Worm (Caenorhabditis elegans) whole organism, young adult: Measurements from ENCODE around the gene bus-18.

Experiments
- B0019.2 ChIP-seq: fragments of 200-800 bp; sonication (Bioruptor generic); conservative IDR thresholded peaks from 2 replicates; pipeline ENCODE4 v1.3.6; 2022; ENCODE audit warnings: missing genetic modification reagents, missing genetic modification characterization, missing compliant biosample characterization
- B0336.3 ChIP-seq: fragments of 200-800 bp; sonication (Bioruptor generic); IDR thresholded peaks from 2 replicates; pipeline ENCODE4 v1.3.6; 2022; ENCODE audit warnings: missing genetic modification characterization, missing compliant biosample characterization
- F10E7.11 ChIP-seq: sonication (generic microtip); optimal IDR thresholded peaks from 2 replicates; lab custom pipeline; 2017; ENCODE audit warnings: mild to moderate bottlenecking, missing genetic modification characterization, moderate library complexity, missing compliant biosample characterization
- F22D6.2 ChIP-seq: sonication (generic microtip); optimal IDR thresholded peaks from 2 replicates; lab custom pipeline; 2016; ENCODE audit warnings: mild to moderate bottlenecking, missing genetic modification characterization, missing compliant biosample characterization
- F49E8.2 ChIP-seq: sonication (generic microtip); optimal IDR thresholded peaks from 3 replicates; lab custom pipeline; 2017; ENCODE audit warnings: missing genetic modification characterization, mild to moderate bottlenecking, missing compliant biosample characterization, antibody characterized with exemption, moderate library complexity; ENCODE audit not compliant: insufficient read depth
- F55B11.4 ChIP-seq: sonication (generic microtip); optimal IDR thresholded peaks from 2 replicates; lab custom pipeline; 2016; ENCODE audit warnings: missing compliant biosample characterization, missing genetic modification characterization, borderline replicate concordance; ENCODE audit not compliant: insufficient read depth
- T07F8.4 ChIP-seq: sonication (generic microtip); optimal IDR thresholded peaks from 2 replicates; lab custom pipeline; 2016; ENCODE audit warnings: mild to moderate bottlenecking, missing genetic modification characterization, moderate library complexity, missing compliant biosample characterization
- Y53F4B.3 ChIP-seq: fragments of 200-800 bp; sonication (Bioruptor generic); IDR thresholded peaks from 2 replicates; pipeline ENCODE4 v1.3.6; 2022; ENCODE audit warnings: missing genetic modification reagents, missing genetic modification characterization, missing compliant biosample characterization
- attf-5 ChIP-seq: fragments of 200-800 bp; sonication (Bioruptor generic); optimal IDR thresholded peaks from 2 replicates; lab custom pipeline; 2018; ENCODE audit warnings: mild to moderate bottlenecking, missing genetic modification characterization, missing compliant biosample characterization
- attf-6 ChIP-seq: fragments of 200-800 bp; sonication (Bioruptor generic); IDR thresholded peaks from 2 replicates; pipeline ENCODE4 v1.3.6; 2022; ENCODE audit warnings: missing genetic modification reagents, missing genetic modification characterization, missing compliant biosample characterization
- cebp-1 ChIP-seq, 2 experiments: fragments of 200-800 bp in 1 of 2; sonication (Bioruptor generic) in 1 of 2; sonication (generic microtip) in 1 of 2; IDR thresholded peaks in 1 of 2; optimal IDR thresholded peaks in 1 of 2; 2 replicates each; pipeline versions ENCODE4 v1.3.6 to Lab custom; 2017 to 2022; ENCODE audit warnings: missing compliant biosample characterization in 2 of 2, missing genetic modification characterization in 2 of 2, mild to moderate bottlenecking in 1 of 2, missing genetic modification reagents in 1 of 2, moderate library complexity in 1 of 2
- ceh-27 ChIP-seq: fragments of 200-800 bp; sonication (Bioruptor generic); optimal IDR thresholded peaks from 2 replicates; lab custom pipeline; 2018; ENCODE audit warnings: mild to moderate bottlenecking, missing genetic modification characterization, moderate library complexity, missing compliant biosample characterization
- ceh-91 ChIP-seq: fragments of 200-800 bp; sonication (Bioruptor generic); IDR thresholded peaks from 2 replicates; pipeline ENCODE4 v1.3.6; 2022; ENCODE audit warnings: missing genetic modification reagents, missing genetic modification characterization, missing compliant biosample characterization
- die-1 ChIP-seq: sonication (generic microtip); optimal IDR thresholded peaks from 2 replicates; lab custom pipeline; 2016; ENCODE audit warnings: missing genotype, mild to moderate bottlenecking, missing genetic modification characterization, missing compliant biosample characterization
- dpff-1 ChIP-seq: sonication (generic microtip); optimal IDR thresholded peaks from 2 replicates; lab custom pipeline; 2017; ENCODE audit warnings: mild to moderate bottlenecking, missing genetic modification characterization, missing compliant biosample characterization
- egl-44 ChIP-seq: fragments of 200-800 bp; sonication (Bioruptor generic); IDR thresholded peaks from 2 replicates; pipeline ENCODE4 v1.3.6; 2022; ENCODE audit warnings: missing genetic modification reagents, missing genetic modification characterization, missing compliant biosample characterization
- ekl-4 ChIP-seq: fragments of 200-800 bp; sonication (Bioruptor generic); IDR thresholded peaks from 2 replicates; pipeline ENCODE4 v1.3.6; 2022; ENCODE audit warnings: missing genetic modification reagents, missing genetic modification characterization, missing compliant biosample characterization
- gei-17 ChIP-seq: fragments of 200-800 bp; sonication (Bioruptor generic); optimal IDR thresholded peaks from 2 replicates; lab custom pipeline; 2018; ENCODE audit warnings: mild to moderate bottlenecking, missing genetic modification characterization, missing compliant biosample characterization
- hlh-26 ChIP-seq: fragments of 200-800 bp; sonication (Bioruptor generic); conservative IDR thresholded peaks from 2 replicates; pipeline ENCODE4 v1.3.6; 2022; ENCODE audit warnings: missing genetic modification reagents, missing genetic modification characterization, missing compliant biosample characterization
- hmg-1.2 ChIP-seq: fragments of 200-800 bp; sonication (Bioruptor generic); IDR thresholded peaks from 2 replicates; pipeline ENCODE4 v1.3.6; 2022; ENCODE audit warnings: missing genetic modification reagents, missing genetic modification characterization, missing compliant biosample characterization
- lin-35 ChIP-seq, 3 experiments: fragments of 150-350 bp in 2 of 3; sonication (generic microtip) in 1 of 3; optimal IDR thresholded peaks; 2 replicates each; lab custom pipeline; 2014 to 2018; ENCODE audit warnings: missing biosample characterization in 3 of 3, missing genetic modification characterization in 3 of 3, missing genetic modification reagents in 3 of 3
- lin-40 ChIP-seq: sonication (generic microtip); optimal IDR thresholded peaks from 2 replicates; lab custom pipeline; 2016; ENCODE audit warnings: missing genetic modification characterization, mild to moderate bottlenecking, missing compliant biosample characterization, missing genotype, missing genetic modification reagents
- lin-54 ChIP-seq: fragments of 200-800 bp; sonication (Bioruptor generic); optimal IDR thresholded peaks from 2 replicates; lab custom pipeline; 2018; ENCODE audit warnings: mild to moderate bottlenecking, missing genetic modification characterization, missing compliant biosample characterization
- lir-1 ChIP-seq: fragments of 200-800 bp; sonication (Bioruptor generic); conservative IDR thresholded peaks from 2 replicates; pipeline ENCODE4 v1.3.6; 2022; ENCODE audit warnings: missing genetic modification reagents, missing genetic modification characterization, missing compliant biosample characterization
- lsl-1 ChIP-seq: fragments of 200-800 bp; sonication (Bioruptor generic); optimal IDR thresholded peaks from 2 replicates; lab custom pipeline; 2018; ENCODE audit warnings: mild to moderate bottlenecking, missing genetic modification characterization, moderate library complexity, missing compliant biosample characterization
- lsy-27 ChIP-seq: sonication (generic microtip); optimal IDR thresholded peaks from 2 replicates; lab custom pipeline; 2017; ENCODE audit warnings: missing genetic modification characterization, mild to moderate bottlenecking, missing compliant biosample characterization, antibody characterized with exemption, missing genotype, borderline replicate concordance; ENCODE audit not compliant: insufficient read depth
- madf-6 ChIP-seq: fragments of 200-800 bp; sonication (Bioruptor generic); IDR thresholded peaks from 2 replicates; pipeline ENCODE4 v1.3.6; 2022; ENCODE audit warnings: missing genetic modification reagents, missing genetic modification characterization, missing compliant biosample characterization
- nhr-179 ChIP-seq: sonication (generic microtip); optimal IDR thresholded peaks from 2 replicates; lab custom pipeline; 2016; ENCODE audit warnings: mild to moderate bottlenecking, missing genetic modification characterization, missing compliant biosample characterization
- nhr-27 ChIP-seq: fragments of 200-800 bp; sonication (Bioruptor generic); optimal IDR thresholded peaks from 2 replicates; lab custom pipeline; 2018; ENCODE audit warnings: mild to moderate bottlenecking, missing genetic modification characterization, moderate library complexity, missing compliant biosample characterization
- pbrm-1 ChIP-seq: fragments of 200-800 bp; sonication (Bioruptor generic); IDR thresholded peaks from 2 replicates; pipeline ENCODE4 v1.3.6; 2022; ENCODE audit warnings: missing genetic modification reagents, missing genetic modification characterization, missing compliant biosample characterization
- rcor-1 ChIP-seq: fragments of 200-800 bp; sonication (Bioruptor generic); IDR thresholded peaks from 2 replicates; pipeline ENCODE4 v1.3.6; 2022; ENCODE audit warnings: missing genetic modification reagents, missing genetic modification characterization, missing compliant biosample characterization
- rpc-1 ChIP-seq, 2 experiments: fragments of 150-350 bp in 1 of 2; sonication (generic microtip) in 1 of 2; optimal IDR thresholded peaks; 2 replicates each; lab custom pipeline; 2014 to 2018; ENCODE audit warnings: missing biosample characterization in 1 of 2, missing genetic modification characterization in 1 of 2, missing genetic modification reagents in 1 of 2, missing genotype in 1 of 2
- snpc-3.4 ChIP-seq: sonication (generic microtip); optimal IDR thresholded peaks from 2 replicates; lab custom pipeline; 2017; ENCODE audit warnings: missing genetic modification characterization, mild to moderate bottlenecking, missing compliant biosample characterization, antibody characterized with exemption, moderate library complexity, missing genotype, missing genetic modification reagents
- snpc-4 ChIP-seq, 5 experiments: fragments of 150-350 bp in 1 of 5; sonication (generic microtip) in 4 of 5; optimal IDR thresholded peaks; 2 replicates each; lab custom pipeline; 2014 to 2018; ENCODE audit warnings: missing genetic modification characterization in 5 of 5, missing biosample characterization in 3 of 5, antibody characterized with exemption in 2 of 5, mild to moderate bottlenecking in 2 of 5, missing compliant biosample characterization in 2 of 5, missing genotype in 2 of 5, moderate library complexity in 2 of 5, missing genetic modification reagents in 1 of 5
- sptf-2 ChIP-seq: fragments of 200-800 bp; sonication (Bioruptor generic); optimal IDR thresholded peaks from 2 replicates; lab custom pipeline; 2018; ENCODE audit warnings: mild to moderate bottlenecking, missing genetic modification characterization, missing compliant biosample characterization
- tlf-1 ChIP-seq: fragments of 200-800 bp; sonication (Bioruptor generic); optimal IDR thresholded peaks from 2 replicates; lab custom pipeline; 2018; ENCODE audit warnings: mild to moderate bottlenecking, missing genetic modification characterization, missing compliant biosample characterization
- ztf-18 ChIP-seq: sonication (generic microtip); optimal IDR thresholded peaks from 2 replicates; lab custom pipeline; 2016; ENCODE audit warnings: missing genotype, mild to moderate bottlenecking, missing genetic modification characterization, missing compliant biosample characterization
- ztf-26 ChIP-seq: sonication (generic microtip); optimal IDR thresholded peaks from 2 replicates; lab custom pipeline; 2017; ENCODE audit warnings: missing genetic modification characterization, missing compliant biosample characterization
- ztf-28 ChIP-seq: fragments of 200-800 bp; sonication (Bioruptor generic); IDR thresholded peaks from 2 replicates; pipeline ENCODE4 v1.3.6; 2022; ENCODE audit warnings: missing genetic modification reagents, missing genetic modification characterization, missing compliant biosample characterization
- ztf-3 ChIP-seq: fragments of 200-800 bp; sonication (Bioruptor generic); optimal IDR thresholded peaks from 2 replicates; lab custom pipeline; 2018; ENCODE audit warnings: mild to moderate bottlenecking, missing genetic modification characterization, missing compliant biosample characterization

bus-18 gene

DNA sequence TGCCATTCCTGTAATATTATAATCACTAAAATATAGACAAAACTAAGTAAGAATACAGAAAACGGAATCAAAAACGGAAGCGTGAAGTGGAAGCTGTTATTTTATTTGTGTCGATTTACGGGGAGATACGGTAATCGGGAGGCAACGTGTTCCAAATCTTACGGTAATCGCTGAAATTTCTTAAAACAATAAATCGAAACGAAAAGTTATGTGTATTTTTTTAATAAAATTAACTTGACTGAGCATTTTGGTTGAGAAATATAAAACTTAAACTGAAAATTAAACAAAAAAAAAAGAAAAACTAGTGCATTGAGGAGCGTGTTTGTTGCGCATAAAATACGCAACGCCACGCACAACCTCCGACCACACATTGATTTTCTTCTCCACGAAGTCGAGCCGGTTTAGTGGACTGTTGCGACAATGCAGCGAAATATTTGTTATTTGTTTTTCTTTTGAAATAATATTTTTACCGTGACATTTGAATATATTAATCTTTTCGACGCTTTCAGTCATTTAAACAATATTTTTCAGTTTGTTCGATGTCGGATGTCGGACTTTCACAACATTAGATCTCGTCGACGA is 9.1 kb upstream of the bus-18 start, which contains the start of the genes F55A11.1 and syx-5 (continued):
- peak; percentile 45 for TF ChIP-seq ztf-18 (tag; lab: Kevin White, UChicago)
- no peak for TF ChIP-seq T07F8.4 (tag; lab: Kevin White, UChicago)
- peak; percentile 80 for TF ChIP-seq ztf-26
- TF ChIP-seq ztf-3 (GFP tag; lab: Kevin White, UChicago) = peak; percentile 40
- TF ChIP-seq hmg-1.2 (GFP tag; lab: Robert Waterston, UW) = peak; percentile 61
- no peak for TF ChIP-seq ztf-28 (GFP tag; lab: Robert Waterston, UW)
- TF ChIP-seq lin-54 (GFP tag; lab: Kevin White, UChicago) = peak; percentile 70
- no peak for TF ChIP-seq ceh-91 (GFP tag; lab: Robert Waterston, UW)
- TF ChIP-seq sptf-2 (GFP tag; lab: Kevin White, UChicago) = no peak
- TF ChIP-seq nhr-27 (tag; lab: Kevin White, UChicago) = no peak
- peak; percentile 75 for TF ChIP-seq tlf-1 (GFP tag; lab: Kevin White, UChicago)
- peak; percentile 68 for TF ChIP-seq B0019.2 (GFP tag; lab: Robert Waterston, UW)
- TF ChIP-seq gei-17 (GFP tag; lab: Kevin White, UChicago) = peak; percentile 50
- TF ChIP-seq ekl-4 = peak; percentile 73; the same call in 1 of the 2 replicates
- TF ChIP-seq F49E8.2 (tag; lab: Kevin White, UChicago) = peak; percentile 36
- peak; percentile 97 for TF ChIP-seq lsl-1
- TF ChIP-seq cebp-1 (GFP tag; IDR thresholded peaks at IDR 0.05; lab: Robert Waterston, UW) = no peak
- peak; percentile 74 for TF ChIP-seq cebp-1 (tag; optimal IDR thresholded peaks at IDR 0.05; lab: Kevin White, UChicago)
- peak; percentile 72 for TF ChIP-seq madf-6
- TF ChIP-seq Y53F4B.3 (GFP tag; lab: Robert Waterston, UW) = no peak
- TF ChIP-seq F22D6.2 = peak; percentile 34
- TF ChIP-seq pbrm-1 (GFP tag; lab: Robert Waterston, UW) = peak; percentile 87
- TF ChIP-seq lin-40 (tag; lab: Kevin White, UChicago) = peak; percentile 95
- peak in 1 of 3 experiments; percentile 69 for TF ChIP-seq lin-35 (GFP tag; optimal IDR thresholded peaks at IDR 0.05; lab: Kevin White, UChicago)
- peak; percentile 1 for TF ChIP-seq snpc-3.4 (tag; lab: Kevin White, UChicago)
- TF ChIP-seq dpff-1 (tag; lab: Kevin White, UChicago) = no peak
- TF ChIP-seq, all 124 proteins: peak for 49

DNA sequence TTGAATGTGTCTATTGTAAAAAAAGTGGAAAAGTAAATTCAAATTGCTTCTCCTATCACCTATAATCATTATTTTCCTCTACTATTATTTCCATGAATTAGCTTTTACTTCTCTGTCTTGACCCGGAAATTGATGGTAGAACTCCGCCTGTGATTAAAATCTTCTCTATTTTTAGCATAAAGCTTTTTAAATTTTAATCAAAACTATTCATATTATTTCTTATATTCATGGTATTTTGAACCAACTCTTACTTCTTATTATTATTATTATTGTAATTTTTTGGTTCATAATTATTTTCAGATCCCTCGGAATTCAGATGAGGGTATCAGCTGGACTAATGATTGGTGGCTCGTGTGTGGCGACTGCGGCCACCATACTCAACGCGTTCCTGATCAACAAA is 6.5 kb upstream of the bus-18 start, which contains the start of gene sel-11:
sel-11 (plus strand) TSS at position 301 of the 400 bp plus-strand sequence.
- TF ChIP-seq attf-5 = no peak
- no peak for TF ChIP-seq lsl-1
- TF ChIP-seq rcor-1 (GFP tag; lab: Robert Waterston, UW) = no peak
- no peak for TF ChIP-seq rpc-1 (optimal IDR thresholded peaks at IDR 0.05; lab: Kevin White, UChicago)
- no peak for TF ChIP-seq rpc-1 (tag; optimal IDR thresholded peaks at IDR 0.05; lab: Kevin White, UChicago)
- no peak for TF ChIP-seq attf-6
- TF ChIP-seq F55B11.4 (tag; lab: Kevin White, UChicago) = no peak
- TF ChIP-seq nhr-179 (tag; lab: Kevin White, UChicago) = no peak
- no peak for TF ChIP-seq snpc-4 (GFP tag; optimal IDR thresholded peaks at IDR 0.05; lab: Kevin White, UChicago)
- no peak for TF ChIP-seq snpc-4 (tag; optimal IDR thresholded peaks at IDR 0.05; lab: Kevin White, UChicago)
- no peak for TF ChIP-seq hlh-26 (GFP tag; lab: Robert Waterston, UW)
- no peak for TF ChIP-seq B0336.3 (GFP tag; lab: Robert Waterston, UW)
- no peak for TF ChIP-seq die-1 (tag; lab: Kevin White, UChicago)
- TF ChIP-seq egl-44 (GFP tag; lab: Robert Waterston, UW) = no peak
- TF ChIP-seq lsy-27 = no peak
- TF ChIP-seq lir-1 (GFP tag; lab: Robert Waterston, UW) = no peak
- TF ChIP-seq ztf-3 (GFP tag; lab: Kevin White, UChicago) = no peak
- TF ChIP-seq hmg-1.2 (GFP tag; lab: Robert Waterston, UW) = no peak
- TF ChIP-seq ceh-27 (GFP tag; lab: Kevin White, UChicago) = no peak
- no peak for TF ChIP-seq F10E7.11 (tag; lab: Kevin White, UChicago)
